Fruit fly (Drosophila melanogaster) whole organism, larva: ENCODE measurements around the gene nudC.
A peak's percentile ranks its signal among the peaks of the same experiment; 100 is the strongest.

ENCODE experiments used
- noc ChIP-seq: fragments of 200-800 bp; sonication (Bioruptor generic); optimal IDR thresholded peaks from 3 replicates; lab custom pipeline; 2019; ENCODE audit warnings: missing biosample characterization, mild to moderate bottlenecking, missing genetic modification characterization, moderate library complexity

nudC gene

dm6 chr3L:16782789-16783188 lies 22.0 kb upstream of the nudC start, which contains the start of gene CG9706:
Gene CG9706, plus strand, starts transcription at chr3L:16783010.
- TF ChIP-seq noc (tag; lab: Kevin White, UChicago), result no peak

dm6 chr3L:16786728-16787127 lies 18.1 kb upstream of the nudC start, which contains the start of gene eIF3e:
Gene eIF3e, minus strand, starts transcription at chr3L:16786941.
- TF ChIP-seq noc (tag; lab: Kevin White, UChicago), result no peak

dm6 chr3L:16796603-16797002 lies 8.2 kb upstream of the nudC start:
- no peak for TF ChIP-seq noc (tag; lab: Kevin White, UChicago)

dm6 chr3L:16800026-16800425 lies 4.8 kb upstream of the nudC start:
- TF ChIP-seq noc (tag; lab: Kevin White, UChicago), result peak; percentile 45

dm6 chr3L:16801499-16802452 lies 3.0 kb upstream of the nudC start:
- TF ChIP-seq noc (tag; lab: Kevin White, UChicago), result peak; percentile 95

- no peak for TF ChIP-seq noc (tag; lab: Kevin White, UChicago)
These were observed 1.5 kb upstream of the nudC start for dm6 chr3L:16803273-16803672.

dm6 chr3L:16803708-16804350 lies 965 bp upstream of the nudC start:
- TF ChIP-seq noc (tag; lab: Kevin White, UChicago), result peak; percentile 74

- TF ChIP-seq noc (tag; lab: Kevin White, UChicago), result peak; percentile 13
These were observed 1.3 kb downstream of the nudC start for dm6 chr3L:16805806-16806719.

dm6 chr3L:16806823-16807325 lies 2.1 kb downstream of the nudC start:
- peak; percentile 68 for TF ChIP-seq noc (tag; lab: Kevin White, UChicago)

- TF ChIP-seq noc (tag; lab: Kevin White, UChicago), result no peak
These were observed 2.8 kb downstream of the nudC start, which contains the start of gene CG9674 for dm6 chr3L:16807558-16807957. Gene CG9674, minus strand, starts transcription at chr3L:16807731.

dm6 chr3L:16808139-16808538 lies 3.3 kb downstream of the nudC start:
- no peak for TF ChIP-seq noc (tag; lab: Kevin White, UChicago)

- TF ChIP-seq noc (tag; lab: Kevin White, UChicago), result no peak
These were observed 5.7 kb downstream of the nudC start for dm6 chr3L:16810512-16810911.

dm6 chr3L:16811908-16812307 lies 7.1 kb downstream of the nudC start:
- TF ChIP-seq noc (tag; lab: Kevin White, UChicago), result peak; percentile 25

- no peak for TF ChIP-seq noc (tag; lab: Kevin White, UChicago)
These were observed 9.2 kb downstream of the nudC start for dm6 chr3L:16813984-16814383.

- no peak for TF ChIP-seq noc (tag; lab: Kevin White, UChicago)
These were observed 13.3 kb downstream of the nudC start for dm6 chr3L:16818063-16818462.
